Fruit fly (Drosophila melanogaster) whole organism, embryonic: ENCODE results near the gene Atg18b.

Experiments
- Asciz ChIP-seq: fragments of 200-800 bp; sonication (Bioruptor generic); optimal IDR thresholded peaks from 2 replicates; lab custom pipeline; 2017; ENCODE audit warnings: missing biosample characterization, mild to moderate bottlenecking, missing genetic modification characterization, missing genetic modification reagents
- BEAF-32 ChIP-seq: fragments of 200-800 bp; sonication (Bioruptor generic); optimal IDR thresholded peaks from 3 replicates; lab custom pipeline; 2017; ENCODE audit warnings: missing biosample characterization, missing genetic modification characterization, mild to moderate bottlenecking, moderate library complexity, missing genetic modification reagents
- CG10979 ChIP-seq: fragments of 200-800 bp; sonication (Bioruptor generic); optimal IDR thresholded peaks from 2 replicates; lab custom pipeline; 2018; ENCODE audit warnings: missing biosample characterization, mild to moderate bottlenecking, missing genetic modification characterization, moderate library complexity
- CG11247 ChIP-seq: fragments of 200-800 bp; sonication (Bioruptor generic); IDR thresholded peaks from 2 replicates; pipeline ENCODE4 v1.3.6; 2022; ENCODE audit warnings: missing biosample characterization, missing genetic modification characterization
- CG12104 ChIP-seq: fragments of 200-800 bp; sonication (Bioruptor generic); optimal IDR thresholded peaks from 3 replicates; lab custom pipeline; 2016; ENCODE audit warnings: missing biosample characterization, missing genetic modification characterization
- CG12744 ChIP-seq: fragments of 200-800 bp; sonication (Bioruptor generic); optimal IDR thresholded peaks from 2 replicates; lab custom pipeline; 2016; ENCODE audit warnings: missing biosample characterization, missing genetic modification characterization
- CG12942 ChIP-seq: fragments of 200-800 bp; sonication (Bioruptor generic); optimal IDR thresholded peaks from 3 replicates; lab custom pipeline; 2016; ENCODE audit warnings: missing biosample characterization, missing genetic modification characterization
- CG13287 ChIP-seq: fragments of 200-800 bp; sonication (Bioruptor generic); IDR thresholded peaks from 2 replicates; pipeline ENCODE4 v1.3.6; 2022; ENCODE audit warnings: missing biosample characterization, missing genetic modification characterization; ENCODE audit not compliant: partially characterized antibody
- CG13894 ChIP-seq: fragments of 200-800 bp; sonication (Bioruptor generic); optimal IDR thresholded peaks from 3 replicates; lab custom pipeline; 2018; ENCODE audit warnings: missing biosample characterization, mild to moderate bottlenecking, missing genetic modification characterization, moderate library complexity
- CG14014 ChIP-seq: fragments of 200-800 bp; sonication (Bioruptor generic); IDR thresholded peaks from 2 replicates; pipeline ENCODE4 v1.3.6; 2022; ENCODE audit warnings: missing biosample characterization, missing genetic modification characterization
- CG14710 ChIP-seq: fragments of 200-800 bp; sonication (Bioruptor generic); optimal IDR thresholded peaks from 3 replicates; lab custom pipeline; 2019; ENCODE audit warnings: missing biosample characterization, mild to moderate bottlenecking, missing genetic modification characterization, moderate library complexity
- CG15514 ChIP-seq: fragments of 200-800 bp; sonication (Bioruptor generic); optimal IDR thresholded peaks from 3 replicates; lab custom pipeline; 2017; ENCODE audit warnings: missing biosample characterization, missing genetic modification characterization, mild to moderate bottlenecking, moderate library complexity, missing genetic modification reagents
- CG17359 ChIP-seq: fragments of 200-800 bp; sonication (Bioruptor generic); optimal IDR thresholded peaks from 3 replicates; lab custom pipeline; 2018; ENCODE audit warnings: missing biosample characterization, mild to moderate bottlenecking, missing genetic modification characterization, moderate library complexity
- CG17361 ChIP-seq: fragments of 200-800 bp; sonication (Bioruptor generic); IDR thresholded peaks from 3 replicates; pipeline ENCODE4 v1.3.6; 2022; ENCODE audit warnings: missing biosample characterization, missing genetic modification characterization
- CG17612 ChIP-seq: fragments of 200-800 bp; sonication (Bioruptor generic); IDR thresholded peaks from 2 replicates; pipeline ENCODE4 v1.3.6; 2022; ENCODE audit warnings: missing biosample characterization, missing genetic modification characterization
- CG17829 ChIP-seq: fragments of 200-800 bp; optimal IDR thresholded peaks from 2 replicates; lab custom pipeline; 2019; ENCODE audit warnings: missing biosample characterization, mild to moderate bottlenecking, missing genetic modification characterization, moderate library complexity
- CG18476 ChIP-seq: fragments of 200-800 bp; sonication (Bioruptor generic); optimal IDR thresholded peaks from 2 replicates; lab custom pipeline; 2016; ENCODE audit warnings: missing biosample characterization, mild to moderate bottlenecking, missing genetic modification characterization
- CG2712 ChIP-seq: fragments of 200-800 bp; optimal IDR thresholded peaks from 3 replicates; lab custom pipeline; 2019; ENCODE audit warnings: missing biosample characterization, mild to moderate bottlenecking, missing genetic modification characterization, moderate library complexity
- CG31224 ChIP-seq: fragments of 200-800 bp; sonication (Bioruptor generic); IDR thresholded peaks from 2 replicates; pipeline ENCODE4 v1.3.6; 2022; ENCODE audit warnings: missing biosample characterization, missing genetic modification characterization
- CG4328 ChIP-seq: fragments of 200-800 bp; sonication (Bioruptor generic); optimal IDR thresholded peaks from 3 replicates; lab custom pipeline; 2017; ENCODE audit warnings: missing biosample characterization, missing genetic modification reagents, missing genetic modification characterization
- CG4424 ChIP-seq: fragments of 200-800 bp; sonication (Bioruptor generic); optimal IDR thresholded peaks from 3 replicates; lab custom pipeline; 2016; ENCODE audit warnings: missing biosample characterization, missing genetic modification characterization
- CG4707 ChIP-seq: fragments of 200-800 bp; sonication (Bioruptor generic); optimal IDR thresholded peaks from 2 replicates; lab custom pipeline; 2018; ENCODE audit warnings: missing biosample characterization, mild to moderate bottlenecking, missing genetic modification characterization, moderate library complexity
- CG4730 ChIP-seq: fragments of 200-800 bp; sonication (Bioruptor generic); IDR thresholded peaks from 2 replicates; pipeline ENCODE4 v1.3.6; 2022; ENCODE audit warnings: missing biosample characterization, missing genetic modification characterization
- CG6175 ChIP-seq: fragments of 200-800 bp; sonication (Bioruptor generic); IDR thresholded peaks from 3 replicates; pipeline ENCODE4 v1.3.6; 2022; ENCODE audit warnings: missing biosample characterization, missing genetic modification characterization
- CG7786 ChIP-seq: fragments of 200-800 bp; sonication (Bioruptor generic); optimal IDR thresholded peaks from 2 replicates; lab custom pipeline; 2016; ENCODE audit warnings: missing biosample characterization, missing genetic modification characterization
- CG8290 ChIP-seq, 3 experiments: fragments of 200-800 bp; sonication (Bioruptor generic); optimal IDR thresholded peaks; 2 replicates each; lab custom pipeline; 2016 to 2019; ENCODE audit warnings: missing biosample characterization in 3 of 3, missing genetic modification characterization in 3 of 3, mild to moderate bottlenecking in 2 of 3, moderate library complexity in 1 of 3
- CG9797 ChIP-seq: fragments of 200-800 bp; sonication (Bioruptor generic); optimal IDR thresholded peaks from 3 replicates; lab custom pipeline; 2018; ENCODE audit warnings: missing biosample characterization, mild to moderate bottlenecking, missing genetic modification characterization
- Ets97D ChIP-seq: fragments of 200-800 bp; sonication (Bioruptor generic); optimal IDR thresholded peaks from 3 replicates; lab custom pipeline; 2016; ENCODE audit warnings: missing biosample characterization, missing genetic modification characterization
- Hr39 ChIP-seq: fragments of >200 bp; optimal IDR thresholded peaks from 2 replicates; lab custom pipeline; 2017
- Lhr ChIP-seq: fragments of 200-800 bp; sonication (Bioruptor generic); optimal IDR thresholded peaks from 3 replicates; lab custom pipeline; 2017; ENCODE audit warnings: mild to moderate bottlenecking, missing biosample characterization, missing genetic modification reagents, missing genetic modification characterization
- Lpt ChIP-seq: fragments of >200 bp; optimal IDR thresholded peaks from 2 replicates; lab custom pipeline; 2018; ENCODE audit warnings: missing biosample characterization, missing genetic modification characterization
- Oli ChIP-seq: fragments of 200-800 bp; sonication (Bioruptor generic); optimal IDR thresholded peaks from 2 replicates; lab custom pipeline; 2018; ENCODE audit warnings: missing biosample characterization, mild to moderate bottlenecking, missing genetic modification characterization, moderate library complexity
- Opbp ChIP-seq: fragments of 200-800 bp; sonication (Bioruptor generic); IDR thresholded peaks from 3 replicates; pipeline ENCODE4 v1.3.6; 2022; ENCODE audit warnings: missing biosample characterization, missing genetic modification characterization; ENCODE audit not compliant: partially characterized antibody
- Sin3A ChIP-seq: fragments of >200 bp; optimal IDR thresholded peaks from 2 replicates; lab custom pipeline; 2018
- ash1 ChIP-seq: fragments of 200-800 bp; sonication (Bioruptor generic); optimal IDR thresholded peaks from 2 replicates; lab custom pipeline; 2018; ENCODE audit warnings: missing biosample characterization, mild to moderate bottlenecking, missing genetic modification characterization
- dysf ChIP-seq: fragments of 200-800 bp; sonication (Bioruptor generic); IDR thresholded peaks from 3 replicates; pipeline ENCODE4 v1.3.6; 2022; ENCODE audit warnings: missing biosample characterization, missing genetic modification characterization
- emc ChIP-seq: fragments of 200-800 bp; sonication (Bioruptor generic); optimal IDR thresholded peaks from 2 replicates; lab custom pipeline; 2016; ENCODE audit warnings: missing biosample characterization, missing genetic modification characterization
- esg ChIP-seq: fragments of 200-800 bp; sonication (Bioruptor generic); conservative IDR thresholded peaks from 2 replicates; pipeline ENCODE4 v1.3.6; 2022; ENCODE audit warnings: missing biosample characterization, missing genetic modification characterization
- gfzf ChIP-seq: fragments of 200-800 bp; sonication (Bioruptor generic); optimal IDR thresholded peaks from 2 replicates; lab custom pipeline; 2016; ENCODE audit warnings: missing biosample characterization, mild to moderate bottlenecking, missing genetic modification characterization, moderate library complexity
- hkb ChIP-seq, 2 experiments: fragments of 200-800 bp in 1 of 2; fragments of >200 bp in 1 of 2; sonication (Bioruptor generic) in 1 of 2; IDR thresholded peaks in 1 of 2; optimal IDR thresholded peaks in 1 of 2; 2 replicates each; pipeline versions ENCODE4 v1.3.6 to Lab custom; 2017 to 2022; ENCODE audit warnings: missing biosample characterization in 1 of 2, missing genetic modification characterization in 1 of 2
- jing ChIP-seq: fragments of 200-800 bp; sonication (Bioruptor generic); optimal IDR thresholded peaks from 2 replicates; lab custom pipeline; 2018; ENCODE audit warnings: missing biosample characterization, mild to moderate bottlenecking, missing genetic modification characterization
- kay ChIP-seq: fragments of 200-800 bp; sonication (Bioruptor generic); optimal IDR thresholded peaks from 2 replicates; lab custom pipeline; 2016; ENCODE audit warnings: missing biosample characterization, missing genetic modification characterization
- knrl ChIP-seq: fragments of 200-800 bp; sonication (Bioruptor generic); IDR thresholded peaks from 3 replicates; pipeline ENCODE4 v1.3.6; 2022; ENCODE audit warnings: missing biosample characterization, missing genetic modification characterization; ENCODE audit not compliant: partially characterized antibody
- nau ChIP-seq: fragments of 200-800 bp; sonication (Bioruptor generic); optimal IDR thresholded peaks from 3 replicates; lab custom pipeline; 2017; ENCODE audit warnings: missing biosample characterization, mild to moderate bottlenecking, missing genetic modification characterization, missing genetic modification reagents
- pfk ChIP-seq: fragments of 200-800 bp; sonication (Bioruptor generic); optimal IDR thresholded peaks from 2 replicates; lab custom pipeline; 2018; ENCODE audit warnings: missing biosample characterization, mild to moderate bottlenecking, missing genetic modification characterization, moderate library complexity
- phol ChIP-seq: fragments of 200-800 bp; sonication (Bioruptor generic); optimal IDR thresholded peaks from 3 replicates; lab custom pipeline; 2018; ENCODE audit warnings: missing biosample characterization, mild to moderate bottlenecking, missing genetic modification characterization, moderate library complexity
- pzg ChIP-seq: fragments of 200-800 bp; sonication (Bioruptor generic); optimal IDR thresholded peaks from 3 replicates; lab custom pipeline; 2018; ENCODE audit warnings: missing biosample characterization, mild to moderate bottlenecking, missing genetic modification characterization, moderate library complexity
- slp2 ChIP-seq: fragments of 200-800 bp; sonication (Bioruptor generic); optimal IDR thresholded peaks from 2 replicates; lab custom pipeline; 2016; ENCODE audit warnings: missing biosample characterization, missing genetic modification characterization
- tll ChIP-seq, 2 experiments: fragments of 200-800 bp in 1 of 2; fragments of >200 bp in 1 of 2; sonication (Bioruptor generic) in 1 of 2; optimal IDR thresholded peaks; 2 replicates each; lab custom pipeline; 2017 to 2019; ENCODE audit warnings: missing biosample characterization in 2 of 2, missing genetic modification characterization in 2 of 2, mild to moderate bottlenecking in 1 of 2, moderate library complexity in 1 of 2
- ttk ChIP-seq: fragments of 200-800 bp; sonication (Bioruptor generic); IDR thresholded peaks from 2 replicates; pipeline ENCODE4 v2.1.2; 2022; ENCODE audit warnings: missing biosample characterization, missing genetic modification characterization

Gene Atg18b

dm6 chr2L:21179615-21180031 lies 40.7 kb downstream of the Atg18b start, which contains the start of the genes bur and Mcm10 (continued):
- peak; percentile 62 for TF ChIP-seq Lhr
- TF ChIP-seq pfk (GFP tag; lab: Kevin White, UChicago) = no peak
- no peak for TF ChIP-seq Oli (tag; lab: Kevin White, UChicago)
- TF ChIP-seq kay = peak; percentile 21
- TF ChIP-seq CG31224 (GFP tag; lab: Robert Waterston, UW) = no peak
- TF ChIP-seq CG14710 = peak; percentile 78
- no peak for TF ChIP-seq CG13894 (tag; lab: Kevin White, UChicago)
- peak; percentile 82 for TF ChIP-seq CG15514 (GFP tag; lab: Kevin White, UChicago)
- TF ChIP-seq CG17612 (GFP tag; lab: Robert Waterston, UW) = no peak
- 0 out of 3 replicates have a peak, but pooled peaks have one; percentile 7 for TF ChIP-seq Opbp (GFP tag; lab: Robert Waterston, UW)
- TF ChIP-seq tll (GFP tag; optimal IDR thresholded peaks at IDR 0.05; lab: Kevin White, UChicago) = peak in 1 of 2 experiments; percentile 97
- TF ChIP-seq CG4328 (GFP tag; lab: Kevin White, UChicago) = no peak
- no peak for TF ChIP-seq dysf (GFP tag; lab: Robert Waterston, UW)
- TF ChIP-seq Hr39 (lab: Kevin White, UChicago) = no peak
- peak; percentile 40 for TF ChIP-seq hkb (optimal IDR thresholded peaks at IDR 0.05; lab: Kevin White, UChicago)
- no peak for TF ChIP-seq hkb (GFP tag; IDR thresholded peaks at IDR 0.05; lab: Robert Waterston, UW)
- TF ChIP-seq ash1 (GFP tag; lab: Kevin White, UChicago) = no peak
- 0 out of 3 replicates have a peak, but pooled peaks have one; percentile 15 for TF ChIP-seq knrl (GFP tag; lab: Robert Waterston, UW)
- peak; percentile 94 for TF ChIP-seq CG9797
- TF ChIP-seq Ets97D = peak; percentile 40
- no peak for TF ChIP-seq CG12744 (GFP tag; lab: Kevin White, UChicago)
- no peak for TF ChIP-seq CG7786
- no peak for TF ChIP-seq CG2712 (tag; lab: Kevin White, UChicago)
- TF ChIP-seq emc (GFP tag; lab: Kevin White, UChicago) = no peak
- no peak for TF ChIP-seq nau (GFP tag; lab: Kevin White, UChicago)
- no peak for TF ChIP-seq jing
- peak; percentile 46 for TF ChIP-seq CG17829 (tag; lab: Kevin White, UChicago)
- peak; percentile 28 for TF ChIP-seq BEAF-32 (GFP tag; lab: Kevin White, UChicago)
- no peak for TF ChIP-seq CG13287 (GFP tag; lab: Robert Waterston, UW)
- TF ChIP-seq phol (tag; lab: Kevin White, UChicago) = peak; percentile 45
- no peak for TF ChIP-seq Asciz (GFP tag; lab: Kevin White, UChicago)
- TF ChIP-seq CG10979 (tag; lab: Kevin White, UChicago) = peak; percentile 11
- TF ChIP-seq ttk (GFP tag; lab: Robert Waterston, UW) = no peak
- TF ChIP-seq CG4707 (GFP tag; lab: Kevin White, UChicago) = no peak
- TF ChIP-seq CG11247 = no peak
- peak; percentile 6 for TF ChIP-seq CG4424 (GFP tag; lab: Kevin White, UChicago)
- no peak for TF ChIP-seq CG18476 (GFP tag; lab: Kevin White, UChicago)
- TF ChIP-seq gfzf (GFP tag; lab: Kevin White, UChicago) = peak; percentile 69
- peak; percentile 60 for TF ChIP-seq CG8290 (GFP tag; optimal IDR thresholded peaks at IDR 0.05; lab: Kevin White, UChicago)
- no peak for TF ChIP-seq CG8290 (tag; optimal IDR thresholded peaks at IDR 0.05; lab: Kevin White, UChicago)
- TF ChIP-seq CG12104 (GFP tag; lab: Kevin White, UChicago) = peak; percentile 25
- no peak for TF ChIP-seq esg (GFP tag; lab: Robert Waterston, UW)
- no peak for TF ChIP-seq CG17359 (tag; lab: Kevin White, UChicago)
- TF ChIP-seq CG4730 (GFP tag; lab: Robert Waterston, UW) = no peak
- TF ChIP-seq pzg (GFP tag; lab: Kevin White, UChicago) = peak; percentile 59
- TF ChIP-seq Sin3A = peak; percentile 18
- no peak for TF ChIP-seq CG12942
- TF ChIP-seq CG17361 (GFP tag; lab: Robert Waterston, UW) = no peak
- no peak for TF ChIP-seq Lpt
- TF ChIP-seq CG14014 (GFP tag; lab: Robert Waterston, UW) = no peak
- TF ChIP-seq slp2 (GFP tag; lab: Kevin White, UChicago) = no peak
- no peak for TF ChIP-seq CG6175 (GFP tag; lab: Robert Waterston, UW)
